Worm (Caenorhabditis elegans) whole organism, early embryonic: ENCODE data around the gene lgc-35.

Experiments
- ama-1 ChIP-seq: fragments of 150-350 bp; optimal IDR thresholded peaks from 2 replicates; lab custom pipeline; 2014
- ceh-36 ChIP-seq: sonication (generic microtip); optimal IDR thresholded peaks from 2 replicates; lab custom pipeline; 2016; ENCODE audit warnings: missing genetic modification characterization, inconsistent platforms, missing compliant biosample characterization
- ets-7 ChIP-seq: sonication (generic microtip); optimal IDR thresholded peaks from 2 replicates; lab custom pipeline; 2016; ENCODE audit warnings: missing genotype, missing genetic modification characterization, missing compliant biosample characterization
- flt-1 ChIP-seq: fragments of 200-800 bp; sonication (Bioruptor generic); IDR thresholded peaks from 2 replicates; pipeline ENCODE4 v1.3.6; 2022; ENCODE audit warnings: missing genetic modification characterization, missing compliant biosample characterization
- scrt-1 ChIP-seq: fragments of 200-800 bp; sonication (Bioruptor generic); IDR thresholded peaks from 2 replicates; pipeline ENCODE4 v1.3.6; 2022; ENCODE audit warnings: missing genetic modification characterization, missing compliant biosample characterization
- tbx-37 ChIP-seq: fragments of 200-800 bp; sonication (Bioruptor generic); conservative IDR thresholded peaks from 2 replicates; pipeline ENCODE4 v1.3.6; 2022; ENCODE audit warnings: missing genetic modification reagents, missing genetic modification characterization, missing compliant biosample characterization

ce11 chrII:12880406-12880805 lies 40.4 kb upstream of the lgc-35 start, which contains the start of gene F35C5.1:
- TF ChIP-seq ceh-36 (tag; lab: Kevin White, UChicago) (no peak), tbx-37 (GFP tag; lab: Robert Waterston, UW) (no peak), ama-1 (lab: Kevin White, UChicago) (no peak), flt-1 (GFP tag; lab: Robert Waterston, UW) (no peak), ets-7 (tag; lab: Kevin White, UChicago) (no peak), scrt-1 (no peak)
